ENCODE assay signal across 1 worm cellular context in the genomic region with DNA sequence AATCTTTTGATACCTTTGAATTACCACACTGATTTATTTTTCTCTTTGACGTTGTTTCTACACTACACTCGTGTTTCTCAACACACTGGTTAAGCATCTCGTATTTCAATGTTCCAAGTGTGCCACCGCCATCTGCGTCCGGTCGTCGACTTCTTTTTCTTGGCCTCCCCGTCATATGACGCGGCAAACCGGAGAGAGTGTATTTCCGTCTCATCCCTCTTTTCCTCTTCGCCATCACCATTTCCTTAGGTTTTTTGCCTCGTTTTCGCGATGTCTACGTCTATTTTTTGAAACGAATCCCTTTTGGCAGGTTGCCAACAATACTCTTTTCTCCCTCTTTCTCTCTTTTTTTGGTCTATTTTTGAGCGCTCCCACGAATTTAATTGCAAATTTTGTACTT.
TF ChIP-seq lines count a peak whose summit lies in the region.

No protein-coding gene starts in this region.

TF ChIP-seq in whole organism, L1 larva, 84 proteins besides CTCF, POLR2A, EP300 and RAD21 (continued from another document):
- no peak for TF ChIP-seq unc-30 (tag; optimal IDR thresholded peaks at IDR 0.05; lab: Kevin White, UChicago)
- no peak; the same call in 1 of the 2 replicates for TF ChIP-seq nhr-19 (GFP tag; conservative IDR thresholded peaks at IDR 0.05; lab: Robert Waterston, UW)
- TF ChIP-seq pqm-1 (tag; optimal IDR thresholded peaks at IDR 0.05; lab: Kevin White, UChicago), result no peak
- TF ChIP-seq lin-13 (GFP tag; optimal IDR thresholded peaks at IDR 0.05; lab: Kevin White, UChicago), result peak; percentile 9
- TF ChIP-seq dpl-1 (GFP tag; optimal IDR thresholded peaks at IDR 0.05; lab: Kevin White, UChicago), result no peak
- peak; percentile 1 for TF ChIP-seq nhr-77 (tag; optimal IDR thresholded peaks at IDR 0.05; lab: Kevin White, UChicago)
- TF ChIP-seq C04F5.9 (tag; optimal IDR thresholded peaks at IDR 0.05; lab: Kevin White, UChicago), result no peak
- peak in 1 of 2 experiments; percentile 30 for TF ChIP-seq ztf-11 (tag; optimal IDR thresholded peaks at IDR 0.05; lab: Kevin White, UChicago)
- peak in 1 of 3 experiments; percentile 23 for TF ChIP-seq ceh-82 (tag; optimal IDR thresholded peaks at IDR 0.05; lab: Kevin White, UChicago)
- peak; percentile 93 for TF ChIP-seq nhr-85 (tag; lab: Kevin White, UChicago)
- no peak for TF ChIP-seq lin-15B (tag; optimal IDR thresholded peaks at IDR 0.05; lab: Kevin White, UChicago)
- peak; percentile 31 for TF ChIP-seq nhr-90 (tag; optimal IDR thresholded peaks at IDR 0.05; lab: Kevin White, UChicago; ENCODE audit: poor library complexity)
- peak; percentile 67 for TF ChIP-seq rnt-1 (tag; optimal IDR thresholded peaks at IDR 0.05; lab: Kevin White, UChicago)
- TF ChIP-seq snu-23 (GFP tag; optimal IDR thresholded peaks at IDR 0.05; lab: Kevin White, UChicago), result peak; percentile 74
- TF ChIP-seq dsc-1 (tag; optimal IDR thresholded peaks at IDR 0.05; lab: Kevin White, UChicago), result peak; percentile 70
- peak in 1 of 2 experiments; percentile 62 for TF ChIP-seq egl-27 (tag; optimal IDR thresholded peaks at IDR 0.05; lab: Kevin White, UChicago)
- TF ChIP-seq mef-2 (tag; optimal IDR thresholded peaks at IDR 0.05; lab: Kevin White, UChicago), result peak; percentile 31
